Fruit fly (Drosophila melanogaster) whole organism, adult: ENCODE data around the gene CG3473.

Experiments
- CG11617 ChIP-seq: fragments of 200-800 bp; sonication (Bioruptor generic); optimal IDR thresholded peaks from 2 replicates; lab custom pipeline; 2017; ENCODE audit warnings: mild to moderate bottlenecking, missing biosample characterization, missing genetic modification reagents, missing genetic modification characterization
- CG12768 ChIP-seq: fragments of 200-800 bp; sonication (Bioruptor generic); optimal IDR thresholded peaks from 2 replicates; lab custom pipeline; 2017; ENCODE audit warnings: missing biosample characterization, missing genetic modification characterization, mild to moderate bottlenecking, moderate library complexity, missing genetic modification reagents
- CG14711 ChIP-seq: fragments of 200-800 bp; sonication (Bioruptor generic); optimal IDR thresholded peaks from 2 replicates; lab custom pipeline; 2018; ENCODE audit warnings: missing biosample characterization, mild to moderate bottlenecking, missing genetic modification characterization, moderate library complexity
- CG1620 ChIP-seq: fragments of 200-800 bp; sonication (Bioruptor generic); optimal IDR thresholded peaks from 2 replicates; lab custom pipeline; 2016; ENCODE audit warnings: missing biosample characterization, missing genetic modification characterization
- CG33017 ChIP-seq: fragments of 200-800 bp; sonication (Bioruptor generic); optimal IDR thresholded peaks from 2 replicates; lab custom pipeline; 2018; ENCODE audit warnings: missing biosample characterization, mild to moderate bottlenecking, missing genetic modification characterization, moderate library complexity
- CG5204 ChIP-seq: fragments of 200-800 bp; sonication (Bioruptor generic); optimal IDR thresholded peaks from 2 replicates; lab custom pipeline; 2016; ENCODE audit warnings: missing biosample characterization, missing genetic modification characterization
- CG7045 ChIP-seq: fragments of 200-800 bp; sonication (Bioruptor generic); optimal IDR thresholded peaks from 2 replicates; lab custom pipeline; 2017; ENCODE audit warnings: missing biosample characterization, mild to moderate bottlenecking, missing genetic modification characterization
- CG7101 ChIP-seq: fragments of 200-800 bp; sonication (Bioruptor generic); optimal IDR thresholded peaks from 2 replicates; lab custom pipeline; 2018; ENCODE audit warnings: missing biosample characterization, mild to moderate bottlenecking, missing genetic modification characterization, moderate library complexity
- Clk ChIP-seq: fragments of 200-800 bp; sonication (Bioruptor generic); optimal IDR thresholded peaks from 2 replicates; lab custom pipeline; 2017; ENCODE audit warnings: missing biosample characterization, missing genetic modification characterization
- Crg-1 ChIP-seq: fragments of 200-800 bp; sonication (Bioruptor generic); optimal IDR thresholded peaks from 2 replicates; lab custom pipeline; 2016; ENCODE audit warnings: missing biosample characterization, missing genetic modification characterization
- Hr96 ChIP-seq: fragments of 200-800 bp; sonication (Bioruptor generic); optimal IDR thresholded peaks from 2 replicates; lab custom pipeline; 2016; ENCODE audit warnings: missing biosample characterization, missing genetic modification characterization
- Mnt ChIP-seq: fragments of 200-800 bp; sonication (Bioruptor generic); optimal IDR thresholded peaks from 2 replicates; lab custom pipeline; 2016; ENCODE audit warnings: missing biosample characterization, mild to moderate bottlenecking, missing genetic modification characterization
- bab1 ChIP-seq: fragments of 200-800 bp; sonication (Bioruptor generic); optimal IDR thresholded peaks from 3 replicates; lab custom pipeline; 2019; ENCODE audit warnings: missing biosample characterization, mild to moderate bottlenecking, missing genetic modification characterization, moderate library complexity
- cic ChIP-seq: fragments of 200-800 bp; sonication (Bioruptor generic); optimal IDR thresholded peaks from 2 replicates; lab custom pipeline; 2017; ENCODE audit warnings: missing biosample characterization, mild to moderate bottlenecking, missing genetic modification characterization, moderate library complexity
- cnc ChIP-seq, 2 experiments: fragments of >200 bp; optimal IDR thresholded peaks; 2 replicates each; lab custom pipeline; 2017
- kay ChIP-seq: fragments of 200-800 bp; sonication (Bioruptor generic); peaks from one replicate; lab custom pipeline; 2016; ENCODE audit warnings: missing biosample characterization, missing genetic modification characterization, borderline replicate concordance
- ovo ChIP-seq: fragments of 200-800 bp; sonication (Bioruptor generic); optimal IDR thresholded peaks from 2 replicates; lab custom pipeline; 2016; ENCODE audit warnings: missing biosample characterization, missing genetic modification characterization
- pad ChIP-seq: fragments of 200-800 bp; sonication (Bioruptor generic); optimal IDR thresholded peaks from 3 replicates; lab custom pipeline; 2017; ENCODE audit warnings: missing biosample characterization, missing genetic modification characterization, mild to moderate bottlenecking, moderate library complexity, missing genetic modification reagents
- tj ChIP-seq: fragments of 200-800 bp; sonication (Bioruptor generic); optimal IDR thresholded peaks from 3 replicates; lab custom pipeline; 2017; ENCODE audit warnings: missing biosample characterization, mild to moderate bottlenecking, missing genetic modification characterization, moderate library complexity
- toe ChIP-seq: fragments of 200-800 bp; sonication (Bioruptor generic); optimal IDR thresholded peaks from 2 replicates; lab custom pipeline; 2016; ENCODE audit warnings: missing biosample characterization, missing genetic modification characterization

The CG3473 gene

DNA sequence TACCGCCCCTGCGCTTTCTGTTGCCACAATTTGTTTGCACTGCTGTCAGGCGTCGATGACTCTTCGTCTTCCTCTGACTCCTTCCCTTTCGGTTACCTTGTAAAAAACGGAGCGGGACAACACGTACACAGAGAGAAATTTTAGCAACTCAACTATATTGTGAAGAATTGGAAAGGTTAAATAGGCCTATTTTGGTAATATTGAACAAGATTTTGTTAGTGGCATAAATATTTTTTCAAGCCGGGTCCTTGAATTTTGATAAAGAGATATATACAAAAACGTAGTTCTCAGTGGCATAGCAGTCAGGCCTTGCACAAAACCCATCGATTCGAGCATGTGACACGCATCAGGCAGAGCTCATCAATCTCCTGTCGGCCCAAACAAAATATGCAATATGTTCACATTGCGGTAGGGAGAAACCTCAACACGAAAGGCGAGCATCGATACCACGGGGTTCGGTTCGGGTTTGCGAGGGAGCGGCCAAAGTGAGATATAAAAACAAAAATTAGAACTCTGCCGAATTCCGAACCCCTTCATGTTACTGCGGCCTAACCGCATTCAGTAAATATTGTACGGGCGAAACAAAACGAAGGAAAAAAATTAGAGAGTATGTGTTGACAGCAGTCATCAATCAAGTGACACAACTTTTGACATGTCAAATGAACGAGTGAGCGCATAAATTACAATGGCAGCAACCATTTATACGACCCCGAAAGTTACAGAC lies 9.5 kb downstream of the CG3473 start:
- TF ChIP-seq ovo (no peak), tj (GFP tag; lab: Kevin White, UChicago) (no peak)

DNA sequence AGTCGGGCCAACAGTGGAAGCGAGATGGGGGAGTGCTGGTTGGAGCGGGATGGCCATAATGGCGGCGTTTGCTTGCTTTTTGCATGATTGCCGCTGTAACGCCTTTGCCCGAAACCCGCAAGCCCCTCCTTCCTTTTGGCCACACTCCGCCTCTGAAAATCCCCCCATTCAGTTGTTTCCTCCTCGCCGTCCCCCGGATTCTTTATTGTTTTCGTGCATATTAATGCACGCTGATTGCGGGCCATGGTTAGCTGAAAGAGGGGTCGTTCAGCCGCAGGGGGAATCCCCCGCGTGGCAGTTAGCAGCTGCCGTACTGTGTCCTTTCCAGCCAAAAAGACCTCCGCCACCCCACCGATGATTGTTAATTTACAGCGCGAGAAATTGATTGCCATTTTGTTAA lies 10.7 kb downstream of the CG3473 start:
- TF ChIP-seq CG7101 (tag; lab: Kevin White, UChicago) = no peak
- TF ChIP-seq ovo = no peak
- TF ChIP-seq Clk (GFP tag; lab: Kevin White, UChicago) = no peak
- no peak for TF ChIP-seq pad (GFP tag; lab: Kevin White, UChicago)

DNA sequence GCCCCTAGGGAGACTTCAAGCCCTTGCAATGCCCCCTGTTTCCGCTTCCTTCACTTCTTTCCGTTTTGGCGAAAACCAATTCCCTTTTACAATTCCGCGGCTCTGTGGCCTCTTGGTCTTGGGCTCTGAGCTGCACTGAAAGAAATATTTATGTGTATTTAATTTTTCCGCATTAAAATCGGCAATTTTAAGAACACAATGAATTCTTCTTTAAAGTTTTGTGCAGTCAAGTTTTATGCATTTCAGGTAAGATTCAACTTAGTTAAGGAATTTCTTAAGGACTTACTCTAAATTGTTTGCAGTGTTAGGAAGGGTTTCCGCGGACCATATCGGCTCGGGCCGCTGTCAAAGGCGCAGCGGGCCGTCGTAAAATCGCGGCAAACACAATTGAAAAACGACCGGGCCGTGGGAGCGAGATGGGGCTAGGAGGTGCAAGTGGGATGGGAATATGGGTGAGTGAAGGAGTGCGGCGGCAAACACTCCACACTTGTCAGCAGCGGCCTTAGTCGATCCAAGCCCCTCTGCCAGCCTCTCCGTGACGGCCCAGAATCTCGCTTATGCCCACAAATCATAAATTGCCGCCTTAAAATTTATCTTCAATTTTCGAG lies 11.3 kb downstream of the CG3473 start:
- TF ChIP-seq Crg-1 (GFP tag; lab: Kevin White, UChicago) (no peak), CG7045 (GFP tag; lab: Kevin White, UChicago) (no peak), ovo (no peak), Hr96 (GFP tag; lab: Kevin White, UChicago) (no peak), bab1 (no peak), CG5204 (GFP tag; lab: Kevin White, UChicago) (no peak), CG33017 (tag; lab: Kevin White, UChicago) (no peak), CG7101 (tag; lab: Kevin White, UChicago) (no peak), cic (GFP tag; lab: Kevin White, UChicago) (no peak), pad (GFP tag; lab: Kevin White, UChicago) (no peak), CG1620 (GFP tag; lab: Kevin White, UChicago) (no peak), toe (GFP tag; lab: Kevin White, UChicago) (no peak), CG12768 (GFP tag; lab: Kevin White, UChicago) (no peak), cnc (optimal IDR thresholded peaks at IDR 0.05; lab: Kevin White, UChicago) (no peak), tj (GFP tag; lab: Kevin White, UChicago) (no peak), Clk (GFP tag; lab: Kevin White, UChicago) (no peak)

DNA sequence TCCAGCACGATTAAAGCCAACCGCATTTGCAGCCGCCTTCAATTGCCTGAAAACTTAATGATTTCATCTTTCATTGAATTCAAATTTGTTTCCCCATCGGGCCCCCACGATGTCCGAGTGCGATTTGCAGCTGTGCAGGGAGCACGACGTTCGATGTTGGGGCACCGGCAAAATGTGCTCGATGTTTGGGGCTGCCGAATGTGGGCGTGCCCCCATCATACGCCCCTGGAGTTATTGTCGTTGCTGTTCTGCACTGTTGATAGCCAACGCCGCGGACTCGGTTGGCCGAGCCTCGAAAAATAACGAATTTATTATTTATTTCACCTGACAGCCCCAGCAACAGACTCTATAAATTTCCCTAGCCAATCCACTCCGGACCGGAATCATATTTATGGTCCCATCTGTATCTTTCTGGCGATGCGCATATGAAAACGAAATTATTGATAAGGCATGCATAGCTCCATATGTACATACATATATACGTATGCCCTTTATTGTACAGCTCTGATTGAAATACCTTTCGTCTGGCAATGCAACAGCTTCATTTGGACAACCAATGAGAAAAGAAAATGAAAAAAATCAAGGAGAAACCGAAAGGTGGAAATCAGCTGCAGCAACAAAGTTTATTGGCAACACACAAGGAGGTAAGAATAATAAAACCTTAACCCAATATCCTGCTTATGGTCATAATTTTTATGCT lies 12.7 kb downstream of the CG3473 start:
- TF ChIP-seq ovo = no peak

DNA sequence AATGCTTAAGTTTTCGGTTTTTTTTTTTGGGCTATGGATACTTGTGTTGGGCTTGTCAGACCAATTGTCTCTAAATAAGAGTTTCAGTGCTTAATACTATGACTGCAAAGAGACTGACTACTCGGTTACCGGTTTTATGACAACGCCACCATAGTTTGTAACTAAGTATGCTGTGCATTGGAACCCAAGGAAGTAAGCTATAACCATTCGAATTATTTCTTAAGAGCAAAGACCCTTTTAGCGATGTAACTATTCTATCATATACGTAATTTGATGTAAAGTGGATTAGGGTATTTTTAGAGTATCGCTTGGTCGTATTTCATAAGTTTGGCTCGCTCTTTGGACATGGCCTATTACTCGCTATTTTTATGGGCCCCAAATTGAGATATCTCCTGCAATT lies 14.5 kb downstream of the CG3473 start, which contains the start of gene CG4218:
Gene CG4218, minus strand, starts transcription at position 101 of the 400 bp plus-strand sequence.
- TF ChIP-seq pad (GFP tag; lab: Kevin White, UChicago) (no peak), bab1 (no peak), CG33017 (tag; lab: Kevin White, UChicago) (no peak), Crg-1 (GFP tag; lab: Kevin White, UChicago) (no peak), CG1620 (GFP tag; lab: Kevin White, UChicago) (no peak), CG7045 (GFP tag; lab: Kevin White, UChicago) (no peak)

DNA sequence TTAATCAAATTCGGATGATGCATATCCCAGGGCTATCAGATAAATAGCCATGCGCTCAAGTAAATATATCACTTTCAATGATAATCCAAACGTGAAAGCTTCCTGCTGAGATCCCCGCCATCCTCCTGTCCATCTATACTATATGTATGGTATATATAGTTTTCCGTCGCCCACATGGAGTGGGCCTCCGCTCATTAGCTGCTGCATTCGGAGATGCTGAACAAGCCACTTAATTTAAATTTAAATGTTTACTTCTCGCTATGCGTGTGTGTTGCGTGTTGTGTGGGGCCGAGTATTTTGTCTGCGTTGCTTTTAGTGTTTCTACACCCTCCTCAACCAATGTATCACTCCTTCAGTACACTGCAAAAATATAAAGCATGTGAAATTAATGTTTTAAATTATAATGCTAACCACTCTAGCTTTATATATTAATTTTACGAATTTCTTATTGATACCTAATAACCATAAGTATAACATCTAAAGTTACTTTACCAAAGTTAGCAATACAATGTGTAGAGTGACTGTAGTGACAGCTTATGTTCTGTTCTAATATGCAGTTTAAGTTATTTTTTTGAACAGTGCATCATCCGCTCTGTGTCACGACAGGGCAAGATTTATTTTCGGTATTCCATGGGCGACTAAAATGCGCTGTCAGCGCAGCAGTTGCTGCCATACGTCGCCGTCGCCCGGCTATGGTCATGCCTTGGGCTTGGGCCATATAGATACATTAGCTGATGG lies 16.7 kb downstream of the CG3473 start:
- TF ChIP-seq Hr96 (GFP tag; lab: Kevin White, UChicago) (no peak), pad (GFP tag; lab: Kevin White, UChicago) (no peak), CG14711 (no peak), bab1 (no peak), CG12768 (GFP tag; lab: Kevin White, UChicago) (no peak), CG7045 (GFP tag; lab: Kevin White, UChicago) (no peak), cnc (optimal IDR thresholded peaks at IDR 0.05; lab: Kevin White, UChicago) (no peak), tj (GFP tag; lab: Kevin White, UChicago) (no peak), Mnt (GFP tag; lab: Kevin White, UChicago) (no peak), CG33017 (tag; lab: Kevin White, UChicago) (no peak), ovo (no peak), CG5204 (GFP tag; lab: Kevin White, UChicago) (no peak), Clk (GFP tag; lab: Kevin White, UChicago) (no peak)

DNA sequence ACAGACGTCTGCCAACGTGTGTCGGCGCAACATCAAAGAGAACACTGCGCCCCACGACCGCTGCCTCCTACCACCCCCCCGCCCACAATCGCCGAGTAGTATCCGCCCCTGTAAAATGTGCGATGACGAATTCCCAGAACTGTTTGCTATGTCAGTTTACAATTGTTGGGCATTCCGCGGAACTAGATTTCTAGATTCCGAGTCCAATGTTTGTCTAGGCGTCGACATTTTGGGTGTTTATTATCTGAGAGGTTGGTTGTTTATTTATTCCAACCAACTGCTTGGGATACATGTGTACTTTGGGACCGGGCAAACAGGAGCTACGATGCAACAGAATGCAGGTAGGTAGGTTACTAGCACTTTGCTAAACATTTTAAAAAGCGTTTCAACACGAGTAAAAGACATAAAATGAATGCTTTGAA lies 18.2 kb downstream of the CG3473 start:
- TF ChIP-seq Mnt (GFP tag; lab: Kevin White, UChicago) (no peak), CG7045 (GFP tag; lab: Kevin White, UChicago) (no peak), bab1 (no peak), pad (GFP tag; lab: Kevin White, UChicago) (no peak), Clk (GFP tag; lab: Kevin White, UChicago) (no peak), CG14711 (no peak), kay (GFP tag; lab: Kevin White, UChicago) (no peak), CG12768 (GFP tag; lab: Kevin White, UChicago) (no peak), CG1620 (GFP tag; lab: Kevin White, UChicago) (no peak), tj (GFP tag; lab: Kevin White, UChicago) (no peak), cic (GFP tag; lab: Kevin White, UChicago) (no peak), CG11617 (GFP tag; lab: Kevin White, UChicago) (no peak), toe (GFP tag; lab: Kevin White, UChicago) (no peak), Hr96 (GFP tag; lab: Kevin White, UChicago) (no peak), cnc (optimal IDR thresholded peaks at IDR 0.05; lab: Kevin White, UChicago) (no peak), CG7101 (tag; lab: Kevin White, UChicago) (no peak), CG5204 (GFP tag; lab: Kevin White, UChicago) (no peak)
